Fruit fly (Drosophila melanogaster): ENCODE data around the gene ine.

dm6 chr2L:4448582-4449016, 28.2 kb downstream of the ine start, which contains the start of gene MFS18:
- TF ChIP-seq h (optimal IDR thresholded peaks at IDR 0.05): no peak
- no peak for TF ChIP-seq Myc (optimal IDR thresholded peaks at IDR 0.05)
- TF ChIP-seq Sin3A (optimal IDR thresholded peaks at IDR 0.05): no peak
- TF ChIP-seq insv (optimal IDR thresholded peaks at IDR 0.05): no peak
- TF ChIP-seq psq (optimal IDR thresholded peaks at IDR 0.05): peak; percentile 40

Data from Kc167 (cell line).